Fruit fly (Drosophila melanogaster) whole organism, pupa: ENCODE data around the gene Lamtor4.

Experiments used
- CG10348 ChIP-seq: fragments of 200-800 bp; sonication (Bioruptor generic); IDR thresholded peaks from 2 replicates; pipeline ENCODE4 v1.3.6; 2022; ENCODE audit warnings: missing biosample characterization, missing genetic modification characterization
- CG15710 ChIP-seq: fragments of 200-800 bp; sonication (Bioruptor generic); optimal IDR thresholded peaks from 2 replicates; lab custom pipeline; 2018; ENCODE audit warnings: missing biosample characterization, mild to moderate bottlenecking, missing genetic modification characterization, moderate library complexity
- CG17806 ChIP-seq: fragments of 200-800 bp; sonication (Bioruptor generic); optimal IDR thresholded peaks from 2 replicates; lab custom pipeline; 2018; ENCODE audit warnings: missing biosample characterization, mild to moderate bottlenecking, missing genetic modification characterization, moderate library complexity
- CG4496 ChIP-seq: fragments of 200-800 bp; sonication (Bioruptor generic); IDR thresholded peaks from 3 replicates; pipeline ENCODE4 v1.3.6; 2022; ENCODE audit warnings: missing biosample characterization, missing genetic modification characterization
- CG9948 ChIP-seq: fragments of 200-800 bp; sonication (Bioruptor generic); optimal IDR thresholded peaks from 2 replicates; lab custom pipeline; 2018; ENCODE audit warnings: missing biosample characterization, mild to moderate bottlenecking, missing genetic modification characterization, moderate library complexity
- EcR ChIP-seq: fragments of 200-800 bp; sonication (Bioruptor generic); optimal IDR thresholded peaks from 3 replicates; lab custom pipeline; 2019; ENCODE audit warnings: missing biosample characterization, missing genetic modification characterization, mild to moderate bottlenecking, moderate library complexity, missing genetic modification reagents
- Snoo ChIP-seq: fragments of 200-800 bp; sonication (Bioruptor generic); optimal IDR thresholded peaks from 3 replicates; lab custom pipeline; 2017; ENCODE audit warnings: missing biosample characterization, mild to moderate bottlenecking, missing genetic modification characterization, inconsistent platforms
- gl ChIP-seq: fragments of 200-800 bp; sonication (Bioruptor generic); optimal IDR thresholded peaks from 2 replicates; lab custom pipeline; 2018; ENCODE audit warnings: missing biosample characterization, mild to moderate bottlenecking, missing genetic modification characterization
- rn ChIP-seq: fragments of 200-800 bp; sonication (Bioruptor generic); IDR thresholded peaks from 2 replicates; pipeline ENCODE4 v1.3.6; 2022; ENCODE audit warnings: missing biosample characterization, missing genetic modification characterization

DNA sequence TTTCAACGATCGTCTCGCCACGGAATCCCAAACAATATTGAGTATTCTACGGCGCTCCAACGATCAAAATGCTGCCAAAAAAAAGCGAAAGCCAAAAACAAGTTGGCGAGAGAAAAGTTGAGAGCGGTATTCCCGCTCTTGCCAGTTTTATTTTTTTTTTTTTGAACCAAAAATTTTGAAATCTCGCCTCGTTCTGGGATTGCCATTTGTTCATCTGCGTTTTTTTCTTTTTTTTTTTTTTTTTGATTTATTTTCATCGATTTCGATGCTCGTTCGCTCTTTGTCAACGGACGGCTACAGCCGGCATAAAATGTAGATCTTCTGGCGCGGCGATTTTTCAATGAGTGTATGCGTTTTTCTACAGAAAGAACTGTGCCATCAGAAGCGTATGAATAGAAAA is 36.9 kb downstream of the Lamtor4 start:
- no peak for TF ChIP-seq CG10348 (GFP tag; lab: Robert Waterston, UW)
- TF ChIP-seq rn = no peak
- TF ChIP-seq CG4496 (GFP tag; lab: Robert Waterston, UW) = peak; percentile 66; the same call in 2 of the 3 replicates
- TF ChIP-seq CG17806 (tag; lab: Kevin White, UChicago) = no peak
- TF ChIP-seq CG15710 (tag; lab: Kevin White, UChicago) = no peak
- no peak for TF ChIP-seq Snoo (tag; lab: Kevin White, UChicago)
- no peak for TF ChIP-seq EcR (GFP tag; lab: Kevin White, UChicago)
- TF ChIP-seq gl (tag; lab: Kevin White, UChicago) = no peak
- no peak for TF ChIP-seq CG9948
